Fruit fly (Drosophila melanogaster) whole organism, prepupa: ENCODE data around the gene CG7655.

ENCODE experiments used
- CG10669 ChIP-seq: fragments of 200-800 bp; sonication (Bioruptor generic); optimal IDR thresholded peaks from 3 replicates; lab custom pipeline; 2018; ENCODE audit warnings: missing biosample characterization, mild to moderate bottlenecking, missing genetic modification characterization, moderate library complexity
- CG11902 ChIP-seq: fragments of 200-800 bp; sonication (Bioruptor generic); optimal IDR thresholded peaks from 3 replicates; lab custom pipeline; 2016; ENCODE audit warnings: missing biosample characterization, missing genetic modification characterization
- CG31627 ChIP-seq: fragments of 200-800 bp; sonication (Bioruptor generic); optimal IDR thresholded peaks from 3 replicates; lab custom pipeline; 2016; ENCODE audit warnings: missing biosample characterization, missing genetic modification characterization
- CG34406 ChIP-seq: fragments of 200-800 bp; sonication (Bioruptor generic); optimal IDR thresholded peaks from 3 replicates; lab custom pipeline; 2016; ENCODE audit warnings: missing biosample characterization, missing genetic modification characterization
- CG6808 ChIP-seq: fragments of 200-800 bp; sonication (Bioruptor generic); optimal IDR thresholded peaks from 3 replicates; lab custom pipeline; 2017; ENCODE audit warnings: missing biosample characterization, missing genetic modification characterization, mild to moderate bottlenecking, moderate library complexity, missing genetic modification reagents
- ss ChIP-seq, 2 experiments: fragments of 200-800 bp; sonication (Bioruptor generic); optimal IDR thresholded peaks; 2 replicates in 1 of 2; 3 replicates in 1 of 2; lab custom pipeline; 2017 to 2018; ENCODE audit warnings: mild to moderate bottlenecking in 2 of 2, missing biosample characterization in 2 of 2, missing genetic modification characterization in 2 of 2, moderate library complexity in 1 of 2

DNA sequence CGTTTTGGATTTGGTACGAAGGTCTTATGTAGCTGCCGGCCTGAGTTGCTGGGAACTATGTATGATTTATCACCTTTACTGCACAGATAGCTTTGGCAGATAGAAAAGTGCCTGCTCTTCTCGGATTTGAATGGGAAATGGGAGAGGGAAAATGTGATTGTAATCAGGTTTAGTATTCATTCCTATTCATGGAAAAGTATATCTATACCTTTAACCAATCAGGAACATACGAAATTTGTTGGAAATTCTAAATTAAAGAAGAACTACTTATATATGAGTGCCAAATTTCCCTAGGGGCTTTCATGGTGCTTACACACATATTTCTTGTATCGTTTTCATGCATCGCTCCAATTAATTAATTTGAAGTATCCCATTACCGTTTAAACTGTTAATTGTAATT lies 42.5 kb downstream of the CG7655 start, which contains the start of gene Atg8b:
- no peak for TF ChIP-seq CG6808 (GFP tag; lab: Kevin White, UChicago)
- no peak for TF ChIP-seq CG31627 (GFP tag; lab: Kevin White, UChicago)
- TF ChIP-seq CG11902, result no peak
- no peak for TF ChIP-seq CG10669 (GFP tag; lab: Kevin White, UChicago)
- no peak for TF ChIP-seq CG34406
- TF ChIP-seq ss (GFP tag; optimal IDR thresholded peaks at IDR 0.05; lab: Kevin White, UChicago), result no peak
